Fruit fly (Drosophila melanogaster): ENCODE measurements around the gene CBP.

- TF ChIP-seq Mnt (GFP tag; optimal IDR thresholded peaks at IDR 0.05) = no peak
- TF ChIP-seq CG5204 (GFP tag; optimal IDR thresholded peaks at IDR 0.05) = no peak
- no peak for TF ChIP-seq ovo (GFP tag; optimal IDR thresholded peaks at IDR 0.05)
- TF ChIP-seq pad (GFP tag; optimal IDR thresholded peaks at IDR 0.05) = no peak
Measured at dm6 chrX:7304798-7305447, 32.2 kb upstream of the CBP start.
